Worm (Caenorhabditis elegans): ENCODE measurements around the gene srt-38.
"Not testable (repeated sequence)": the region's sequence is repeated elsewhere in the genome, so short reads cannot be mapped to it uniquely, and the experiment has no call there.

- TF ChIP-seq med-1 (GFP tag; optimal IDR thresholded peaks at IDR 0.05; ENCODE audit: insufficient read depth); ztf-23 (GFP tag; IDR thresholded peaks at IDR 0.05); ref-1 (GFP tag; conservative IDR thresholded peaks at IDR 0.05); klf-2 (GFP tag; conservative IDR thresholded peaks at IDR 0.05): not testable (repeated sequence)
Observed at ce11 chrV:4284737-4285136, 13.6 kb upstream of the srt-38 start, which contains the start of gene srt-19.

Measured in whole organism, midembryonic.